Worm (Caenorhabditis elegans): Measurements from ENCODE around the gene T07E3.3.
A peak's percentile ranks its signal among the peaks of the same experiment; 100 is the strongest.

T07E3.3 gene

ce11 chrIII:6895166-6895565, 8.5 kb upstream of the T07E3.3 start (continued):
- TF ChIP-seq cebp-1 (GFP tag; IDR thresholded peaks at IDR 0.05) = no peak
- TF ChIP-seq cebp-1 (tag; optimal IDR thresholded peaks at IDR 0.05) = peak; percentile 74
- no peak for TF ChIP-seq hlh-12 (tag; optimal IDR thresholded peaks at IDR 0.05)
- TF ChIP-seq ztf-18 (tag; optimal IDR thresholded peaks at IDR 0.05) = no peak
- TF ChIP-seq B0019.2 (GFP tag; conservative IDR thresholded peaks at IDR 0.05) = no peak
- TF ChIP-seq Y79H2A.3 (GFP tag; conservative IDR thresholded peaks at IDR 0.05) = no peak
- TF ChIP-seq attf-6 (GFP tag; IDR thresholded peaks at IDR 0.05) = no peak
- TF ChIP-seq snpc-3.4 (tag; optimal IDR thresholded peaks at IDR 0.05) = no peak
- no peak for TF ChIP-seq ccch-3 (GFP tag; optimal IDR thresholded peaks at IDR 0.05)
- no peak for TF ChIP-seq ceh-100 (GFP tag; IDR thresholded peaks at IDR 0.05)
- 0 out of 2 replicates have a peak, but pooled peaks have one; percentile 36 for TF ChIP-seq C06A6.2 (GFP tag; conservative IDR thresholded peaks at IDR 0.05)
- TF ChIP-seq C17E4.6 (GFP tag; IDR thresholded peaks at IDR 0.05) = no peak
- TF ChIP-seq unc-130 (GFP tag; optimal IDR thresholded peaks at IDR 0.05) = no peak

DNA sequence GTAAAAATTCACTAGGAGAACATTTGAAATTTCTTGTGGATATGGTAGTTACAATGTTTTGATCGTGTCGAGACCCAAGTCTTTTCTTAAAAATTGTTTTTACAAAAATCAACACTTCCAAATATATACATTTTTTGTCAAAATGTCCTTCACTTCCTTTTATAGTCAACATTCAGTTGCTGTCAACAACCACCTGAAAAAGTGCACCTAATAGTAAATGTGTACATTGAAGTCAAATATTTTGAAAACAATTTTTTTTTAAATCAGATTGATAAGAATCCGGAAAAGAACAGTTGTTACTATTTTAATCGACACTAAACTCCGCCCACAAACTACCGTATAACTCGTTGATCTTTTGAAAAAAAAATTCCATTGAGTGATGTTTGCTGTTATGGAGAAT, 8.0 kb upstream of the T07E3.3 start:
- TF ChIP-seq F23B12.7 (tag; optimal IDR thresholded peaks at IDR 0.05; ENCODE audit: insufficient read depth) (no peak), ceh-100 (GFP tag; IDR thresholded peaks at IDR 0.05) (no peak), nhr-80 (tag; optimal IDR thresholded peaks at IDR 0.05) (no peak), F33H1.4 (GFP tag; IDR thresholded peaks at IDR 0.05) (no peak), lsy-27 (tag; optimal IDR thresholded peaks at IDR 0.05; ENCODE audit: borderline replicate concordance, insufficient read depth) (no peak)

- no peak for TF ChIP-seq lin-26 (GFP tag; IDR thresholded peaks at IDR 0.05)
- peak; percentile 80 for TF ChIP-seq lin-40 (tag; optimal IDR thresholded peaks at IDR 0.05)
- TF ChIP-seq ZK185.1 (tag; optimal IDR thresholded peaks at IDR 0.05; ENCODE audit: poor library complexity, severe bottlenecking) = peak; percentile 51
- no peak for TF ChIP-seq cebp-1 (GFP tag; IDR thresholded peaks at IDR 0.05)
- peak; percentile 68 for TF ChIP-seq cebp-1 (tag; optimal IDR thresholded peaks at IDR 0.05)
- TF ChIP-seq F52B5.7 (tag; optimal IDR thresholded peaks at IDR 0.05) = no peak
- TF ChIP-seq attf-3 (GFP tag; conservative IDR thresholded peaks at IDR 0.05) = no peak
- no peak for TF ChIP-seq lin-54 (GFP tag; optimal IDR thresholded peaks at IDR 0.05)
- TF ChIP-seq ama-1 (optimal IDR thresholded peaks at IDR 0.05) = no peak
- TF ChIP-seq ama-1 (GFP tag; optimal IDR thresholded peaks at IDR 0.05) = no peak
- no peak for TF ChIP-seq aptf-2 (GFP tag; conservative IDR thresholded peaks at IDR 0.05)
- TF ChIP-seq ztf-26 (tag; optimal IDR thresholded peaks at IDR 0.05) = peak; percentile 60
- peak in 1 of 3 experiments; percentile 41 for TF ChIP-seq lin-35 (GFP tag; optimal IDR thresholded peaks at IDR 0.05)
- peak; percentile 78 for TF ChIP-seq hmg-1.2 (GFP tag; IDR thresholded peaks at IDR 0.05)
- TF ChIP-seq nhr-90 (tag; optimal IDR thresholded peaks at IDR 0.05) = no peak
- TF ChIP-seq let-526 (GFP tag; IDR thresholded peaks at IDR 0.05) = no peak
- TF ChIP-seq egrh-3 (GFP tag; IDR thresholded peaks at IDR 0.05) = no peak
- no peak for TF ChIP-seq mes-4 (tag; optimal IDR thresholded peaks at IDR 0.05)
- no peak for TF ChIP-seq tlf-1 (GFP tag; optimal IDR thresholded peaks at IDR 0.05)
- no peak for TF ChIP-seq F10E7.11 (tag; optimal IDR thresholded peaks at IDR 0.05)
- peak; percentile 28 for TF ChIP-seq K12H6.12 (tag; optimal IDR thresholded peaks at IDR 0.05)
- no peak for TF ChIP-seq ztf-6 (GFP tag; IDR thresholded peaks at IDR 0.05)
- peak; percentile 36; the same call in 1 of the 2 replicates for TF ChIP-seq mcd-1 (GFP tag; IDR thresholded peaks at IDR 0.05)
- TF ChIP-seq chd-7 (tag; optimal IDR thresholded peaks at IDR 0.05) = peak; percentile 13
- TF ChIP-seq ztf-25 (GFP tag; IDR thresholded peaks at IDR 0.05) = no peak
- no peak for TF ChIP-seq ztf-22 (GFP tag; optimal IDR thresholded peaks at IDR 0.05)
- TF ChIP-seq fkh-3 (tag; optimal IDR thresholded peaks at IDR 0.05) = no peak
- TF ChIP-seq bed-2 (GFP tag; IDR thresholded peaks at IDR 0.05) = no peak
- 0 out of 2 replicates have a peak, but pooled peaks have one; percentile 65 for TF ChIP-seq K11D2.4 (GFP tag; IDR thresholded peaks at IDR 0.05)
- TF ChIP-seq nhr-80 (tag; optimal IDR thresholded peaks at IDR 0.05) = peak; percentile 35
- TF ChIP-seq nfyb-1 (GFP tag; IDR thresholded peaks at IDR 0.05) = peak; percentile 33; the same call in 1 of the 2 replicates
- TF ChIP-seq mxl-1 (tag; optimal IDR thresholded peaks at IDR 0.05) = no peak
These were observed 6.1 kb upstream of the T07E3.3 start, which contains the start of gene T07E3.4 for ce11 chrIII:6897587-6898064. Gene T07E3.4 (plus strand): TSS chrIII:6898014.

Data from whole organism, young adult.